Worm (Caenorhabditis elegans) whole organism, young adult: Measurements from ENCODE around the gene sulp-4.

Experiments used
- B0336.3 ChIP-seq: fragments of 200-800 bp; sonication (Bioruptor generic); IDR thresholded peaks from 2 replicates; pipeline ENCODE4 v1.3.6; 2022; ENCODE audit warnings: missing genetic modification characterization, missing compliant biosample characterization
- C06A6.2 ChIP-seq: fragments of 200-800 bp; sonication (Bioruptor generic); conservative IDR thresholded peaks from 2 replicates; pipeline ENCODE4 v1.3.6; 2022; ENCODE audit warnings: missing genetic modification characterization, missing compliant biosample characterization
- D2030.7 ChIP-seq: fragments of 200-800 bp; sonication (Bioruptor generic); IDR thresholded peaks from 2 replicates; pipeline ENCODE4 v1.3.6; 2022; ENCODE audit warnings: missing genetic modification reagents, missing genetic modification characterization, missing compliant biosample characterization
- F22D6.2 ChIP-seq: sonication (generic microtip); optimal IDR thresholded peaks from 2 replicates; lab custom pipeline; 2016; ENCODE audit warnings: mild to moderate bottlenecking, missing genetic modification characterization, missing compliant biosample characterization
- F33H1.4 ChIP-seq: fragments of 200-800 bp; sonication (Bioruptor generic); IDR thresholded peaks from 2 replicates; pipeline ENCODE4 v1.3.6; 2022; ENCODE audit warnings: missing genetic modification reagents, missing genetic modification characterization, missing compliant biosample characterization
- F52B5.7 ChIP-seq: sonication (generic microtip); optimal IDR thresholded peaks from 2 replicates; lab custom pipeline; 2016; ENCODE audit warnings: mild to moderate bottlenecking, missing genetic modification characterization, missing compliant biosample characterization
- F55B11.4 ChIP-seq: sonication (generic microtip); optimal IDR thresholded peaks from 2 replicates; lab custom pipeline; 2016; ENCODE audit warnings: missing compliant biosample characterization, missing genetic modification characterization, borderline replicate concordance; ENCODE audit not compliant: insufficient read depth
- F57A8.1 ChIP-seq: fragments of 200-800 bp; sonication (Bioruptor generic); optimal IDR thresholded peaks from 2 replicates; lab custom pipeline; 2018; ENCODE audit warnings: mild to moderate bottlenecking, missing genetic modification characterization, moderate library complexity, missing compliant biosample characterization
- K11D2.4 ChIP-seq: fragments of 200-800 bp; sonication (Bioruptor generic); IDR thresholded peaks from 2 replicates; pipeline ENCODE4 v1.3.6; 2022; ENCODE audit warnings: missing genetic modification reagents, missing genetic modification characterization, missing compliant biosample characterization
- K12H6.12 ChIP-seq: fragments of 200-800 bp; sonication (Bioruptor generic); optimal IDR thresholded peaks from 2 replicates; lab custom pipeline; 2018; ENCODE audit warnings: mild to moderate bottlenecking, missing genetic modification characterization, missing compliant biosample characterization
- ama-1 ChIP-seq, 3 experiments: fragments of 150-350 bp in 1 of 3; sonication (generic microtip) in 2 of 3; optimal IDR thresholded peaks; 2 replicates each; lab custom pipeline; 2014 to 2018; ENCODE audit warnings: missing biosample characterization in 2 of 3, missing genetic modification characterization in 2 of 3, missing genetic modification reagents in 2 of 3
- aptf-3 ChIP-seq: fragments of 200-800 bp; sonication (Bioruptor generic); IDR thresholded peaks from 2 replicates; pipeline ENCODE4 v1.3.6; 2022; ENCODE audit warnings: missing genetic modification characterization, missing compliant biosample characterization
- attf-5 ChIP-seq: fragments of 200-800 bp; sonication (Bioruptor generic); optimal IDR thresholded peaks from 2 replicates; lab custom pipeline; 2018; ENCODE audit warnings: mild to moderate bottlenecking, missing genetic modification characterization, missing compliant biosample characterization
- bed-2 ChIP-seq: fragments of 200-800 bp; sonication (Bioruptor generic); IDR thresholded peaks from 2 replicates; pipeline ENCODE4 v1.3.6; 2022; ENCODE audit warnings: missing genetic modification reagents, missing genetic modification characterization, missing compliant biosample characterization
- cebp-1 ChIP-seq, 2 experiments: fragments of 200-800 bp in 1 of 2; sonication (Bioruptor generic) in 1 of 2; sonication (generic microtip) in 1 of 2; IDR thresholded peaks in 1 of 2; optimal IDR thresholded peaks in 1 of 2; 2 replicates each; pipeline versions ENCODE4 v1.3.6 to Lab custom; 2017 to 2022; ENCODE audit warnings: missing compliant biosample characterization in 2 of 2, missing genetic modification characterization in 2 of 2, mild to moderate bottlenecking in 1 of 2, missing genetic modification reagents in 1 of 2, moderate library complexity in 1 of 2
- ceh-27 ChIP-seq: fragments of 200-800 bp; sonication (Bioruptor generic); optimal IDR thresholded peaks from 2 replicates; lab custom pipeline; 2018; ENCODE audit warnings: mild to moderate bottlenecking, missing genetic modification characterization, moderate library complexity, missing compliant biosample characterization
- chd-7 ChIP-seq: sonication (generic microtip); optimal IDR thresholded peaks from 2 replicates; lab custom pipeline; 2016; ENCODE audit warnings: mild to moderate bottlenecking, missing genetic modification characterization, moderate library complexity, missing compliant biosample characterization
- die-1 ChIP-seq: sonication (generic microtip); optimal IDR thresholded peaks from 2 replicates; lab custom pipeline; 2016; ENCODE audit warnings: missing genotype, mild to moderate bottlenecking, missing genetic modification characterization, missing compliant biosample characterization
- dox-1 ChIP-seq: fragments of 200-800 bp; sonication (Bioruptor generic); IDR thresholded peaks from 2 replicates; pipeline ENCODE4 v1.3.6; 2022; ENCODE audit warnings: missing genetic modification reagents, missing genetic modification characterization, missing compliant biosample characterization
- dpff-1 ChIP-seq: sonication (generic microtip); optimal IDR thresholded peaks from 2 replicates; lab custom pipeline; 2017; ENCODE audit warnings: mild to moderate bottlenecking, missing genetic modification characterization, missing compliant biosample characterization
- efl-1 ChIP-seq: fragments of 150-350 bp; optimal IDR thresholded peaks from 2 replicates; lab custom pipeline; 2014; ENCODE audit warnings: missing biosample characterization, missing genetic modification reagents, missing genetic modification characterization
- egl-44 ChIP-seq: fragments of 200-800 bp; sonication (Bioruptor generic); IDR thresholded peaks from 2 replicates; pipeline ENCODE4 v1.3.6; 2022; ENCODE audit warnings: missing genetic modification reagents, missing genetic modification characterization, missing compliant biosample characterization
- egrh-3 ChIP-seq: fragments of 200-800 bp; sonication (Bioruptor generic); IDR thresholded peaks from 2 replicates; pipeline ENCODE4 v1.3.6; 2022; ENCODE audit warnings: missing genetic modification reagents, missing genetic modification characterization, missing compliant biosample characterization
- gei-17 ChIP-seq: fragments of 200-800 bp; sonication (Bioruptor generic); optimal IDR thresholded peaks from 2 replicates; lab custom pipeline; 2018; ENCODE audit warnings: mild to moderate bottlenecking, missing genetic modification characterization, missing compliant biosample characterization
- hlh-12 ChIP-seq: sonication (generic microtip); optimal IDR thresholded peaks from 2 replicates; lab custom pipeline; 2016; ENCODE audit warnings: missing genetic modification characterization, missing compliant biosample characterization
- hlh-26 ChIP-seq: fragments of 200-800 bp; sonication (Bioruptor generic); conservative IDR thresholded peaks from 2 replicates; pipeline ENCODE4 v1.3.6; 2022; ENCODE audit warnings: missing genetic modification reagents, missing genetic modification characterization, missing compliant biosample characterization
- lag-1 ChIP-seq: fragments of 200-800 bp; sonication (Bioruptor generic); IDR thresholded peaks from 2 replicates; pipeline ENCODE4 v1.3.6; 2022; ENCODE audit warnings: missing genetic modification reagents, missing genetic modification characterization, missing compliant biosample characterization
- let-526 ChIP-seq: fragments of 200-800 bp; sonication (Bioruptor generic); IDR thresholded peaks from 2 replicates; pipeline ENCODE4 v1.3.6; 2022; ENCODE audit warnings: missing genetic modification reagents, missing genetic modification characterization, missing compliant biosample characterization
- lin-26 ChIP-seq: fragments of 200-800 bp; sonication (Bioruptor generic); IDR thresholded peaks from 2 replicates; pipeline ENCODE4 v1.3.6; 2022; ENCODE audit warnings: missing genetic modification reagents, missing genetic modification characterization, missing compliant biosample characterization
- lin-35 ChIP-seq, 3 experiments: fragments of 150-350 bp in 2 of 3; sonication (generic microtip) in 1 of 3; optimal IDR thresholded peaks; 2 replicates each; lab custom pipeline; 2014 to 2018; ENCODE audit warnings: missing biosample characterization in 3 of 3, missing genetic modification characterization in 3 of 3, missing genetic modification reagents in 3 of 3
- lin-40 ChIP-seq: sonication (generic microtip); optimal IDR thresholded peaks from 2 replicates; lab custom pipeline; 2016; ENCODE audit warnings: missing genetic modification characterization, mild to moderate bottlenecking, missing compliant biosample characterization, missing genotype, missing genetic modification reagents
- lin-54 ChIP-seq: fragments of 200-800 bp; sonication (Bioruptor generic); optimal IDR thresholded peaks from 2 replicates; lab custom pipeline; 2018; ENCODE audit warnings: mild to moderate bottlenecking, missing genetic modification characterization, missing compliant biosample characterization
- lir-1 ChIP-seq: fragments of 200-800 bp; sonication (Bioruptor generic); conservative IDR thresholded peaks from 2 replicates; pipeline ENCODE4 v1.3.6; 2022; ENCODE audit warnings: missing genetic modification reagents, missing genetic modification characterization, missing compliant biosample characterization
- nfya-1 ChIP-seq: sonication (generic microtip); optimal IDR thresholded peaks from 2 replicates; lab custom pipeline; 2017; ENCODE audit warnings: antibody characterized with exemption, missing compliant biosample characterization, missing genetic modification characterization, borderline replicate concordance; ENCODE audit not compliant: insufficient read depth
- nfyb-1 ChIP-seq: fragments of 200-800 bp; sonication (Bioruptor generic); IDR thresholded peaks from 2 replicates; pipeline ENCODE4 v1.3.6; 2022; ENCODE audit warnings: missing genetic modification reagents, missing genetic modification characterization, missing compliant biosample characterization
- nhr-120 ChIP-seq: fragments of 200-800 bp; sonication (Bioruptor generic); IDR thresholded peaks from 2 replicates; pipeline ENCODE4 v1.3.6; 2022; ENCODE audit warnings: missing genetic modification characterization, missing compliant biosample characterization
- nhr-80 ChIP-seq: sonication (generic microtip); optimal IDR thresholded peaks from 2 replicates; lab custom pipeline; 2016; ENCODE audit warnings: missing genetic modification characterization, missing compliant biosample characterization
- pbrm-1 ChIP-seq: fragments of 200-800 bp; sonication (Bioruptor generic); IDR thresholded peaks from 2 replicates; pipeline ENCODE4 v1.3.6; 2022; ENCODE audit warnings: missing genetic modification reagents, missing genetic modification characterization, missing compliant biosample characterization
- somi-1 ChIP-seq: fragments of 200-800 bp; sonication (Bioruptor generic); optimal IDR thresholded peaks from 2 replicates; lab custom pipeline; 2018; ENCODE audit warnings: mild to moderate bottlenecking, missing genetic modification characterization, missing compliant biosample characterization
- tbp1 ChIP-seq: fragments of 200-800 bp; sonication (Bioruptor generic); optimal IDR thresholded peaks from 2 replicates; lab custom pipeline; 2018; ENCODE audit warnings: mild to moderate bottlenecking, missing genetic modification characterization, missing compliant biosample characterization
- zfh-2 ChIP-seq: fragments of 200-800 bp; sonication (Bioruptor generic); conservative IDR thresholded peaks from 2 replicates; pipeline ENCODE4 v1.3.6; 2022; ENCODE audit warnings: missing genetic modification reagents, missing genetic modification characterization, missing compliant biosample characterization
- ztf-18 ChIP-seq: sonication (generic microtip); optimal IDR thresholded peaks from 2 replicates; lab custom pipeline; 2016; ENCODE audit warnings: missing genotype, mild to moderate bottlenecking, missing genetic modification characterization, missing compliant biosample characterization
- ztf-22 ChIP-seq: fragments of 200-800 bp; sonication (Bioruptor generic); optimal IDR thresholded peaks from 2 replicates; lab custom pipeline; 2018; ENCODE audit warnings: mild to moderate bottlenecking, missing genetic modification characterization, moderate library complexity, missing compliant biosample characterization
- ztf-26 ChIP-seq: sonication (generic microtip); optimal IDR thresholded peaks from 2 replicates; lab custom pipeline; 2017; ENCODE audit warnings: missing genetic modification characterization, missing compliant biosample characterization
- ztf-6 ChIP-seq: fragments of 200-800 bp; sonication (Bioruptor generic); IDR thresholded peaks from 2 replicates; pipeline ENCODE4 v1.3.6; 2022; ENCODE audit warnings: missing genetic modification reagents, missing genetic modification characterization, missing compliant biosample characterization

Gene sulp-4

DNA sequence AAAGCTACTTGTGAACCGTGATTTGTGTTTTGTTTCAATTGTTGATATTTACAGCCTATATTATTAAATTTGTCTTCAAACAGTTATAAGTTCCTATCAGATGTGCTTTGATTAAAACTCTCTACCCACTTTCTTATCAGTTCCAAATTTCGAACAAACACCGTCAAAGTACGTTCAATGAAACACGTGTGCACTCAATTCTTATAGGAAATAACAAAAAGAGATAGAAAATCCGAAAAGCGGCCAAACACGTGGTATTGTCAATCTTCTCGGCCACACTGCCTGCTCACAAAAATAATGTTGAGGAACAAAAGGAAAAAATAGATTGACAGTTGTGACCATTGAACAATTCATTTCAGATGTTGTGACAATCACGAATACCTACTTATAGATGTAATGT is 10.8 kb downstream of the sulp-4 start (continued):
- TF ChIP-seq ztf-26 (tag; lab: Kevin White, UChicago) (peak; percentile 63), hlh-26 (no peak), nhr-80 (tag; lab: Kevin White, UChicago) (peak; percentile 72), egrh-3 (GFP tag; lab: Robert Waterston, UW) (no peak), K12H6.12 (tag; lab: Kevin White, UChicago) (peak; percentile 9), efl-1 (GFP tag; lab: Kevin White, UChicago) (no peak), lin-40 (tag; lab: Kevin White, UChicago) (peak; percentile 34), chd-7 (tag; lab: Kevin White, UChicago) (peak; percentile 49), K11D2.4 (GFP tag; lab: Robert Waterston, UW) (0 out of 2 replicates have a peak, but pooled peaks have one; percentile 41), ztf-6 (no peak), egl-44 (GFP tag; lab: Robert Waterston, UW) (0 out of 2 replicates have a peak, but pooled peaks have one; percentile 61), aptf-3 (GFP tag; lab: Robert Waterston, UW) (no peak), lin-54 (GFP tag; lab: Kevin White, UChicago) (peak; percentile 18), ztf-22 (GFP tag; lab: Kevin White, UChicago) (peak; percentile 51), let-526 (GFP tag; lab: Robert Waterston, UW) (peak; percentile 30; the same call in 1 of the 2 replicates)

DNA sequence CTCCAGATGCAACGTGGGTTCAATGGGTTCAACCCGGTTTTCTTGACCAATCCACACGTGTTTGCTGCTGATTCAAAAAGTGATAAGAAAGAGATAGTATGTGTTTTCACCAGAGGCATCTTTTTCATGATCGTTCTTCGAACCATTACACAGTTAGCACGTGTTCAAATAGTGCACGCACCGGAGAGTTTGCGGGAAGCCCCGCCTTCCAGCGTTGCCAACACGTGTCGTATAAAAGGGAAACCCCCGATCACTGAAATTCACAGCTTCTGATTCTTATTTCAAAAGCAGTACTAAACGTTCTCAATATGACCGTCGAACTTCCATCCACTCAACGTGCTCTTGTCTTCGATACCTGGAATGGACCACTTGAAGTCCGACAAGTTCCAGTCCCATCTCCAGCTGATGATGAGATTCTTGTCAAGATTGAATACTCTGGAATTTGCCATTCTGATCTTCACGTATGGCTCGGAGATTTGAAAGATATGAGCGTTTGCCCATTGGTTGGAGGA is 12.9 kb downstream of the sulp-4 start, which contains the start of gene adh-1:
adh-1 (plus strand) TSS at position 261 of the 512 bp plus-strand sequence.
- TF ChIP-seq ceh-27 (GFP tag; lab: Kevin White, UChicago) (no peak), die-1 (tag; lab: Kevin White, UChicago) (peak; percentile 36), lin-40 (tag; lab: Kevin White, UChicago) (peak; percentile 47), zfh-2 (no peak), ztf-18 (tag; lab: Kevin White, UChicago) (no peak), chd-7 (tag; lab: Kevin White, UChicago) (peak; percentile 30), F22D6.2 (tag; lab: Kevin White, UChicago) (peak; percentile 79), hlh-12 (tag; lab: Kevin White, UChicago) (no peak), ztf-26 (tag; lab: Kevin White, UChicago) (peak; percentile 93), bed-2 (no peak), F55B11.4 (no peak), lag-1 (GFP tag; lab: Robert Waterston, UW) (0 out of 2 replicates have a peak, but pooled peaks have one; percentile 79), egl-44 (GFP tag; lab: Robert Waterston, UW) (0 out of 2 replicates have a peak, but pooled peaks have one; percentile 57), nhr-80 (tag; lab: Kevin White, UChicago) (peak; percentile 45), F57A8.1 (GFP tag; lab: Kevin White, UChicago) (no peak), somi-1 (GFP tag; lab: Kevin White, UChicago) (peak; percentile 92), F52B5.7 (peak; percentile 59), dpff-1 (tag; lab: Kevin White, UChicago) (no peak), D2030.7 (GFP tag; lab: Robert Waterston, UW) (no peak), F33H1.4 (GFP tag; lab: Robert Waterston, UW) (no peak), cebp-1 (GFP tag; IDR thresholded peaks at IDR 0.05; lab: Robert Waterston, UW) (no peak), cebp-1 (tag; optimal IDR thresholded peaks at IDR 0.05; lab: Kevin White, UChicago) (peak; percentile 58), pbrm-1 (GFP tag; lab: Robert Waterston, UW) (no peak), lin-26 (GFP tag; lab: Robert Waterston, UW) (peak; percentile 51), B0336.3 (GFP tag; lab: Robert Waterston, UW) (no peak), gei-17 (GFP tag; lab: Kevin White, UChicago) (no peak), tbp1 (GFP tag; lab: Kevin White, UChicago) (peak; percentile 48), C06A6.2 (GFP tag; lab: Robert Waterston, UW) (peak; percentile 52), ama-1 (optimal IDR thresholded peaks at IDR 0.05; lab: Kevin White, UChicago) (peak; percentile 95), ama-1 (GFP tag; optimal IDR thresholded peaks at IDR 0.05; lab: Kevin White, UChicago) (no peak), nhr-120 (GFP tag; lab: Robert Waterston, UW) (no peak), lin-35 (GFP tag; optimal IDR thresholded peaks at IDR 0.05; lab: Kevin White, UChicago) (peak in 1 of 3 experiments; percentile 20), lir-1 (no peak), nfya-1 (no peak), attf-5 (peak; percentile 37), dox-1 (GFP tag; lab: Robert Waterston, UW) (peak; percentile 24; the same call in 1 of the 2 replicates), K12H6.12 (tag; lab: Kevin White, UChicago) (no peak), nfyb-1 (GFP tag; lab: Robert Waterston, UW) (no peak)
